Fruit fly (Drosophila melanogaster) whole organism, embryonic: ENCODE measurements around the gene Larp7.

Experiments
- Gug ChIP-seq: fragments of 200-800 bp; sonication (Bioruptor generic); IDR thresholded peaks from 4 replicates; pipeline ENCODE4 v1.3.6; 2022; ENCODE audit warnings: missing biosample characterization, missing genetic modification characterization
- hbn ChIP-seq: fragments of 200-800 bp; sonication (Bioruptor generic); IDR thresholded peaks from 2 replicates; pipeline ENCODE4 v1.3.6; 2022; ENCODE audit warnings: missing biosample characterization, missing genetic modification characterization; ENCODE audit not compliant: partially characterized antibody

DNA sequence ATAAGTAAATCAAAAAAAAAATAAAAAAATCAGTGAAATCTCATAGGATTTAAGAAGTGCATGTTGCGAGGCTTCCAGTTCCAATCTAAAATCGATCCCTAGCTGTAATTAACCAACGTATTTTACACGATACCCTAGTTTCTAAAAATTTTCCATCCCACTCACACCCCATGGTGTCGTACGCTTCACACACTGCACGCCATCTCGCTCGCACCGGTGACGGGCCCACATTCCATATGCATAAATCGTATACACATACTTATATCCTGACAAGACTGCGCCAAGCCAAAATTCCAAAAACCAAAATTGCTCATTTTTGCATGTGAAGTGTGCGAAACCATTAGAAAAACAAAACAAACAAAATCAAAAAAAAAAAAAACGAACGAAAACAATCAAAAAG is 11.4 kb downstream of the Larp7 start:
- no peak for TF ChIP-seq Gug
- TF ChIP-seq hbn (GFP tag; lab: Robert Waterston, UW): no peak
